Fruit fly (Drosophila melanogaster) whole organism, prepupa: ENCODE measurements around the gene St2.

Source experiments
- Sox102F ChIP-seq: fragments of 200-800 bp; sonication (Bioruptor generic); optimal IDR thresholded peaks from 2 replicates; lab custom pipeline; 2016; ENCODE audit warnings: missing biosample characterization, mild to moderate bottlenecking, missing genetic modification characterization
- fd59A ChIP-seq: fragments of 200-800 bp; sonication (Bioruptor generic); optimal IDR thresholded peaks from 2 replicates; lab custom pipeline; 2017; ENCODE audit warnings: missing biosample characterization, mild to moderate bottlenecking, missing genetic modification characterization, missing genetic modification reagents
- fd85E ChIP-seq: fragments of 200-800 bp; sonication (Bioruptor generic); optimal IDR thresholded peaks from 3 replicates; lab custom pipeline; 2016; ENCODE audit warnings: missing biosample characterization, missing genetic modification characterization

dm6 chr3R:9250868-9251267, 775 bp upstream of the St2 start:
- TF ChIP-seq Sox102F = peak; percentile 92
- TF ChIP-seq fd85E (GFP tag; lab: Kevin White, UChicago) = peak; percentile 26
- TF ChIP-seq fd59A (GFP tag; lab: Kevin White, UChicago) = no peak
